3 worm cellular contexts compared by ENCODE assay signal in the genomic region with DNA sequence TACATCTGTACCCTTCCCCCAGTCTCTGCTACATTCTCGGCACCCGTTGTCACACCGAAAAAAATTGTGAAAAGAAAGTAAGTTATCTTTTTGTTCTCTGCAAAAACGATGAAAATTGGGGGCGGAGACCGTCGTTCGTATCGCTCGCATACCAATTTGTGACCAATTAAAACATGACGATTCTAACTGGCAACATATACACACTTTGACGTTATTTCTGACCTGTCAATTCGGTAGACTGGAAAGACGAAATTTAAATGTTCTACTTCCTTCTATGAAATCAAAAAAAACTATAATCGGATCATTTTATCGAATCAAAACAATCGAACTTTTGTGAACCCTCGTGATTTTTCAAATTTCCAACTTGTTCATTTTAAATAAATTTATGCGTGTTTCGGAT.
A peak's percentile ranks its signal among the peaks of the same experiment; 100 is the strongest.
TF ChIP-seq lines count a peak whose summit lies in the region.

No protein-coding gene starts in this region.

TF ChIP-seq in whole organism, L3 larva, 47 proteins besides CTCF, POLR2A, EP300 and RAD21:
- peak; percentile 2 for TF ChIP-seq elt-2 (tag; optimal IDR thresholded peaks at IDR 0.05; lab: Kevin White, UChicago)
- TF ChIP-seq nhr-77 (tag; optimal IDR thresholded peaks at IDR 0.05; lab: Kevin White, UChicago) = no peak

TF ChIP-seq in whole organism, L4 larva, 104 proteins besides CTCF, POLR2A, EP300 and RAD21:
- TF ChIP-seq aly-2 (tag; optimal IDR thresholded peaks at IDR 0.05; lab: Kevin White, UChicago) (no peak), dmd-6 (GFP tag; IDR thresholded peaks at IDR 0.05; lab: Robert Waterston, UW) (peak; percentile 59), unc-130 (GFP tag; optimal IDR thresholded peaks at IDR 0.05; lab: Kevin White, UChicago) (no peak)

TF ChIP-seq in whole organism, young adult, 124 proteins besides CTCF, POLR2A, EP300 and RAD21:
- no peak for TF ChIP-seq rcor-1 (GFP tag; IDR thresholded peaks at IDR 0.05; lab: Robert Waterston, UW)
- peak; percentile 52 for TF ChIP-seq nhr-80 (tag; optimal IDR thresholded peaks at IDR 0.05; lab: Kevin White, UChicago)
